Fruit fly (Drosophila melanogaster) whole organism, prepupa: ENCODE results near the gene Cad88C.
A peak's percentile ranks its signal among the peaks of the same experiment; 100 is the strongest.

ENCODE experiments used
- CG15336 ChIP-seq: fragments of 200-800 bp; sonication (Bioruptor generic); IDR thresholded peaks from 2 replicates; pipeline ENCODE4 v1.3.6; 2022; ENCODE audit warnings: missing biosample characterization, missing genetic modification characterization
- CG16779 ChIP-seq: fragments of 200-800 bp; sonication (Bioruptor generic); optimal IDR thresholded peaks from 3 replicates; lab custom pipeline; 2017; ENCODE audit warnings: missing biosample characterization, mild to moderate bottlenecking, missing genetic modification characterization
- CG4318 ChIP-seq: fragments of 200-800 bp; sonication (Bioruptor generic); optimal IDR thresholded peaks from 3 replicates; lab custom pipeline; 2017; ENCODE audit warnings: missing biosample characterization, mild to moderate bottlenecking, missing genetic modification characterization
- CG6276 ChIP-seq: fragments of 200-800 bp; sonication (Bioruptor generic); optimal IDR thresholded peaks from 2 replicates; lab custom pipeline; 2017; ENCODE audit warnings: missing biosample characterization, mild to moderate bottlenecking, missing genetic modification characterization
- CG8319 ChIP-seq: fragments of 200-800 bp; sonication (Bioruptor generic); optimal IDR thresholded peaks from 3 replicates; lab custom pipeline; 2016; ENCODE audit warnings: missing biosample characterization, missing genetic modification characterization
- CG8632 ChIP-seq: fragments of 200-800 bp; sonication (Bioruptor generic); optimal IDR thresholded peaks from 3 replicates; lab custom pipeline; 2016; ENCODE audit warnings: missing biosample characterization, missing genetic modification characterization
- Hr38 ChIP-seq: sonication (Bioruptor generic); optimal IDR thresholded peaks from 2 replicates; lab custom pipeline; 2016; ENCODE audit warnings: missing biosample characterization, missing genetic modification characterization
- Sox102F ChIP-seq: fragments of 200-800 bp; sonication (Bioruptor generic); optimal IDR thresholded peaks from 2 replicates; lab custom pipeline; 2016; ENCODE audit warnings: missing biosample characterization, mild to moderate bottlenecking, missing genetic modification characterization
- acj6 ChIP-seq: fragments of 200-800 bp; sonication (Bioruptor generic); optimal IDR thresholded peaks from 3 replicates; lab custom pipeline; 2016; ENCODE audit warnings: missing biosample characterization, missing genetic modification characterization
- dac ChIP-seq: fragments of 200-800 bp; sonication (Bioruptor generic); optimal IDR thresholded peaks from 2 replicates; lab custom pipeline; 2017; ENCODE audit warnings: missing biosample characterization, mild to moderate bottlenecking, missing genetic modification characterization
- eg ChIP-seq: fragments of 200-800 bp; sonication (Bioruptor generic); IDR thresholded peaks from 3 replicates; pipeline ENCODE4 v1.3.6; 2022; ENCODE audit warnings: missing biosample characterization, missing genetic modification characterization
- fkh ChIP-seq: fragments of 200-800 bp; sonication (Bioruptor generic); optimal IDR thresholded peaks from 3 replicates; lab custom pipeline; 2017; ENCODE audit warnings: missing biosample characterization, mild to moderate bottlenecking, missing genetic modification characterization, moderate library complexity
- pdm3 ChIP-seq: fragments of 200-800 bp; sonication (Bioruptor generic); optimal IDR thresholded peaks from 3 replicates; lab custom pipeline; 2016; ENCODE audit warnings: missing biosample characterization, missing genetic modification characterization

- TF ChIP-seq CG6276 (GFP tag; lab: Kevin White, UChicago) (no peak), Hr38 (GFP tag; lab: Kevin White, UChicago) (no peak), dac (GFP tag; lab: Kevin White, UChicago) (no peak), CG8632 (GFP tag; lab: Kevin White, UChicago) (no peak), acj6 (GFP tag; lab: Kevin White, UChicago) (no peak), pdm3 (no peak), Sox102F (GFP tag; lab: Kevin White, UChicago) (no peak), CG16779 (tag; lab: Kevin White, UChicago) (no peak), eg (GFP tag; lab: Robert Waterston, UW) (0 out of 3 replicates have a peak, but pooled peaks have one; percentile 16), CG4318 (no peak), CG15336 (GFP tag; lab: Robert Waterston, UW) (no peak), fkh (peak; percentile 81), CG8319 (GFP tag; lab: Kevin White, UChicago) (no peak)
Measured at dm6 chr3R:14654231-14654975, 24.1 kb downstream of the Cad88C start.
